Fruit fly (Drosophila melanogaster): ENCODE results near the gene side-IV.

dm6 chr3R:13435836-13436235, 14.6 kb upstream of the side-IV start:
- TF ChIP-seq h (GFP tag; optimal IDR thresholded peaks at IDR 0.05) (no peak), Hr83 (GFP tag; optimal IDR thresholded peaks at IDR 0.05; ENCODE audit: poor library complexity, severe bottlenecking) (no peak), Abd-B (GFP tag; optimal IDR thresholded peaks at IDR 0.05) (no peak), Dfd (GFP tag; optimal IDR thresholded peaks at IDR 0.05) (peak; percentile 43), dmrt93B (GFP tag; optimal IDR thresholded peaks at IDR 0.05) (no peak)

All from whole organism, wandering third instar larva.